Fruit fly (Drosophila melanogaster) whole organism, embryonic: ENCODE results near the gene CG8509.

Experiments used
- BEAF-32 ChIP-seq: fragments of 200-800 bp; sonication (Bioruptor generic); optimal IDR thresholded peaks from 3 replicates; lab custom pipeline; 2017; ENCODE audit warnings: missing biosample characterization, missing genetic modification characterization, mild to moderate bottlenecking, moderate library complexity, missing genetic modification reagents
- Bgb ChIP-seq: fragments of 200-800 bp; sonication (Bioruptor generic); IDR thresholded peaks from 2 replicates; pipeline ENCODE4 v1.3.6; 2022; ENCODE audit warnings: missing biosample characterization, missing genetic modification characterization; ENCODE audit not compliant: partially characterized antibody
- CG13287 ChIP-seq: fragments of 200-800 bp; sonication (Bioruptor generic); IDR thresholded peaks from 2 replicates; pipeline ENCODE4 v1.3.6; 2022; ENCODE audit warnings: missing biosample characterization, missing genetic modification characterization; ENCODE audit not compliant: partially characterized antibody
- CG13894 ChIP-seq: fragments of 200-800 bp; sonication (Bioruptor generic); optimal IDR thresholded peaks from 3 replicates; lab custom pipeline; 2018; ENCODE audit warnings: missing biosample characterization, mild to moderate bottlenecking, missing genetic modification characterization, moderate library complexity
- CG14441 ChIP-seq: fragments of 200-800 bp; sonication (Bioruptor generic); IDR thresholded peaks from 2 replicates; pipeline ENCODE4 v1.3.6; 2022; ENCODE audit warnings: missing biosample characterization, missing genetic modification characterization
- CG14860 ChIP-seq: fragments of 200-800 bp; sonication (Bioruptor generic); IDR thresholded peaks from 3 replicates; pipeline ENCODE4 v1.3.6; 2022; ENCODE audit warnings: missing biosample characterization, missing genetic modification characterization; ENCODE audit not compliant: partially characterized antibody
- CG16813 ChIP-seq: fragments of 200-800 bp; sonication (Bioruptor generic); IDR thresholded peaks from 3 replicates; pipeline ENCODE4 v1.3.6; 2022; ENCODE audit warnings: missing biosample characterization, missing genetic modification characterization; ENCODE audit not compliant: partially characterized antibody
- CG31224 ChIP-seq: fragments of 200-800 bp; sonication (Bioruptor generic); IDR thresholded peaks from 2 replicates; pipeline ENCODE4 v1.3.6; 2022; ENCODE audit warnings: missing biosample characterization, missing genetic modification characterization
- CG34224 ChIP-seq: fragments of 200-800 bp; sonication (Bioruptor generic); IDR thresholded peaks from 3 replicates; pipeline ENCODE4 v1.3.6; 2022; ENCODE audit warnings: missing biosample characterization, missing genetic modification characterization; ENCODE audit not compliant: partially characterized antibody
- CG42726 ChIP-seq: fragments of 200-800 bp; sonication (Bioruptor generic); IDR thresholded peaks from 2 replicates; pipeline ENCODE4 v1.3.6; 2022; ENCODE audit warnings: missing biosample characterization, missing genetic modification characterization; ENCODE audit not compliant: partially characterized antibody
- CG6175 ChIP-seq: fragments of 200-800 bp; sonication (Bioruptor generic); IDR thresholded peaks from 3 replicates; pipeline ENCODE4 v1.3.6; 2022; ENCODE audit warnings: missing biosample characterization, missing genetic modification characterization
- CG6791 ChIP-seq: fragments of 200-800 bp; sonication (Bioruptor generic); IDR thresholded peaks from 3 replicates; pipeline ENCODE4 v1.3.6; 2022; ENCODE audit warnings: missing biosample characterization, missing genetic modification characterization; ENCODE audit not compliant: partially characterized antibody
- CoRest ChIP-seq: fragments of 200-800 bp; sonication (Bioruptor generic); optimal IDR thresholded peaks from 3 replicates; lab custom pipeline; 2018; ENCODE audit warnings: missing biosample characterization, mild to moderate bottlenecking, missing genetic modification characterization, moderate library complexity
- D19B ChIP-seq: fragments of 200-800 bp; sonication (Bioruptor generic); optimal IDR thresholded peaks from 2 replicates; lab custom pipeline; 2017; ENCODE audit warnings: missing biosample characterization, mild to moderate bottlenecking, missing genetic modification characterization
- Dll ChIP-seq: fragments of 200-800 bp; sonication (Bioruptor generic); IDR thresholded peaks from 4 replicates; pipeline ENCODE4 v1.3.6; 2022; ENCODE audit warnings: missing biosample characterization, missing genetic modification characterization; ENCODE audit not compliant: partially characterized antibody
- Doc3 ChIP-seq: fragments of 200-800 bp; sonication (Bioruptor generic); IDR thresholded peaks from 3 replicates; pipeline ENCODE4 v1.3.6; 2022; ENCODE audit warnings: missing biosample characterization, missing genetic modification characterization; ENCODE audit not compliant: partially characterized antibody
- Dp ChIP-seq: fragments of 200-800 bp; sonication (Bioruptor generic); optimal IDR thresholded peaks from 2 replicates; lab custom pipeline; 2018; ENCODE audit warnings: missing biosample characterization, mild to moderate bottlenecking, missing genetic modification characterization, moderate library complexity
- Dref ChIP-seq: fragments of 200-800 bp; sonication (Bioruptor generic); IDR thresholded peaks from 2 replicates; pipeline ENCODE4 v1.3.6; 2022; ENCODE audit warnings: missing biosample characterization, missing genetic modification characterization
- E2f2 ChIP-seq: fragments of 200-800 bp; sonication (Bioruptor generic); IDR thresholded peaks from 2 replicates; pipeline ENCODE4 v1.3.6; 2022; ENCODE audit warnings: missing biosample characterization, missing genetic modification characterization
- Gsc ChIP-seq: fragments of 200-800 bp; sonication (Bioruptor generic); IDR thresholded peaks from 2 replicates; pipeline ENCODE4 v1.3.6; 2022; ENCODE audit warnings: missing biosample characterization, missing genetic modification characterization
- HmgD ChIP-seq: fragments of 200-800 bp; sonication (Bioruptor generic); optimal IDR thresholded peaks from 3 replicates; lab custom pipeline; 2016; ENCODE audit warnings: missing biosample characterization, missing genetic modification characterization
- Mad ChIP-seq: fragments of 200-800 bp; sonication (Bioruptor generic); optimal IDR thresholded peaks from 2 replicates; lab custom pipeline; 2016; ENCODE audit warnings: missing biosample characterization, missing genetic modification characterization
- Opbp ChIP-seq: fragments of 200-800 bp; sonication (Bioruptor generic); IDR thresholded peaks from 3 replicates; pipeline ENCODE4 v1.3.6; 2022; ENCODE audit warnings: missing biosample characterization, missing genetic modification characterization; ENCODE audit not compliant: partially characterized antibody
- Scr ChIP-seq: fragments of 200-800 bp; sonication (Bioruptor generic); IDR thresholded peaks from 2 replicates; pipeline ENCODE4 v1.3.6; 2022; ENCODE audit warnings: missing biosample characterization, missing genetic modification characterization; ENCODE audit not compliant: partially characterized antibody
- Sox100B ChIP-seq: fragments of 200-800 bp; sonication (Bioruptor generic); optimal IDR thresholded peaks from 3 replicates; lab custom pipeline; 2018; ENCODE audit warnings: missing biosample characterization, mild to moderate bottlenecking, missing genetic modification characterization
- Sry-δ ChIP-seq: fragments of 200-800 bp; sonication (Bioruptor generic); optimal IDR thresholded peaks from 2 replicates; lab custom pipeline; 2016; ENCODE audit warnings: missing biosample characterization, missing genetic modification characterization
- amos ChIP-seq: fragments of 200-800 bp; sonication (Bioruptor generic); IDR thresholded peaks from 2 replicates; pipeline ENCODE4 v1.3.6; 2022; ENCODE audit warnings: missing biosample characterization, missing genetic modification characterization; ENCODE audit not compliant: partially characterized antibody
- ato ChIP-seq: fragments of 200-800 bp; sonication (Bioruptor generic); IDR thresholded peaks from 2 replicates; pipeline ENCODE4 v1.3.6; 2022; ENCODE audit warnings: missing biosample characterization, missing genetic modification characterization; ENCODE audit not compliant: partially characterized antibody
- bab2 ChIP-seq: fragments of 200-800 bp; sonication (Bioruptor generic); optimal IDR thresholded peaks from 2 replicates; lab custom pipeline; 2016; ENCODE audit warnings: missing biosample characterization, missing genetic modification characterization
- bbx ChIP-seq: fragments of 200-800 bp; sonication (Bioruptor generic); IDR thresholded peaks from 2 replicates; pipeline ENCODE4 v1.3.6; 2022; ENCODE audit warnings: missing biosample characterization, missing genetic modification characterization; ENCODE audit not compliant: partially characterized antibody
- btn ChIP-seq: fragments of 200-800 bp; sonication (Bioruptor generic); optimal IDR thresholded peaks from 2 replicates; lab custom pipeline; 2016; ENCODE audit warnings: missing biosample characterization, missing genetic modification characterization
- cad ChIP-seq: fragments of >200 bp; optimal IDR thresholded peaks from 2 replicates; lab custom pipeline; 2017; ENCODE audit warnings: missing biosample characterization, missing genetic modification characterization
- cas ChIP-seq: fragments of 200-800 bp; sonication (Bioruptor generic); IDR thresholded peaks from 2 replicates; pipeline ENCODE4 v1.3.6; 2022; ENCODE audit warnings: missing biosample characterization, missing genetic modification characterization
- chinmo ChIP-seq: fragments of 200-800 bp; sonication (Bioruptor generic); IDR thresholded peaks from 4 replicates; pipeline ENCODE4 v1.3.6; 2022; ENCODE audit warnings: missing biosample characterization, missing genetic modification characterization; ENCODE audit not compliant: partially characterized antibody
- gcm ChIP-seq: fragments of 200-800 bp; sonication (Bioruptor generic); optimal IDR thresholded peaks from 2 replicates; lab custom pipeline; 2019; ENCODE audit warnings: missing biosample characterization, mild to moderate bottlenecking, missing genetic modification characterization, moderate library complexity
- hb ChIP-seq: fragments of 200-800 bp; sonication (Bioruptor generic); IDR thresholded peaks from 3 replicates; pipeline ENCODE4 v1.3.6; 2022; ENCODE audit warnings: missing biosample characterization, missing genetic modification characterization; ENCODE audit not compliant: partially characterized antibody
- hbn ChIP-seq: fragments of 200-800 bp; sonication (Bioruptor generic); IDR thresholded peaks from 2 replicates; pipeline ENCODE4 v1.3.6; 2022; ENCODE audit warnings: missing biosample characterization, missing genetic modification characterization; ENCODE audit not compliant: partially characterized antibody
- inv ChIP-seq: fragments of 200-800 bp; sonication (Bioruptor generic); IDR thresholded peaks from 2 replicates; pipeline ENCODE4 v1.3.6; 2022; ENCODE audit warnings: missing biosample characterization, missing genetic modification characterization; ENCODE audit not compliant: partially characterized antibody
- knrl ChIP-seq: fragments of 200-800 bp; sonication (Bioruptor generic); IDR thresholded peaks from 3 replicates; pipeline ENCODE4 v1.3.6; 2022; ENCODE audit warnings: missing biosample characterization, missing genetic modification characterization; ENCODE audit not compliant: partially characterized antibody
- mld ChIP-seq: fragments of 200-800 bp; sonication (Bioruptor generic); IDR thresholded peaks from 3 replicates; pipeline ENCODE4 v1.3.6; 2022; ENCODE audit warnings: missing biosample characterization, missing genetic modification characterization; ENCODE audit not compliant: partially characterized antibody
- nerfin-2 ChIP-seq: fragments of 200-800 bp; sonication (Bioruptor generic); IDR thresholded peaks from 2 replicates; pipeline ENCODE4 v1.3.6; 2022; ENCODE audit warnings: missing biosample characterization, missing genetic modification characterization; ENCODE audit not compliant: partially characterized antibody
- sd ChIP-seq: fragments of 200-800 bp; sonication (Bioruptor generic); optimal IDR thresholded peaks from 3 replicates; lab custom pipeline; 2018; ENCODE audit warnings: missing biosample characterization, mild to moderate bottlenecking, missing genetic modification characterization, moderate library complexity
- slp2 ChIP-seq: fragments of 200-800 bp; sonication (Bioruptor generic); optimal IDR thresholded peaks from 2 replicates; lab custom pipeline; 2016; ENCODE audit warnings: missing biosample characterization, missing genetic modification characterization
- sna ChIP-seq: fragments of 200-800 bp; sonication (Bioruptor generic); IDR thresholded peaks from 2 replicates; pipeline ENCODE4 v1.3.6; 2022; ENCODE audit warnings: missing biosample characterization, missing genetic modification characterization; ENCODE audit not compliant: partially characterized antibody
- tna ChIP-seq: fragments of 200-800 bp; sonication (Bioruptor generic); IDR thresholded peaks from 2 replicates; pipeline ENCODE4 v1.3.6; 2022; ENCODE audit warnings: missing biosample characterization, missing genetic modification characterization; ENCODE audit not compliant: partially characterized antibody
- unc-4 ChIP-seq: fragments of 200-800 bp; sonication (Bioruptor generic); IDR thresholded peaks from 2 replicates; pipeline ENCODE4 v1.3.6; 2022; ENCODE audit warnings: missing biosample characterization, missing genetic modification characterization; ENCODE audit not compliant: partially characterized antibody
- vnd ChIP-seq: fragments of 200-800 bp; sonication (Bioruptor generic); IDR thresholded peaks from 3 replicates; pipeline ENCODE4 v1.3.6; 2022; ENCODE audit warnings: missing biosample characterization, missing genetic modification characterization; ENCODE audit not compliant: partially characterized antibody

The CG8509 gene

dm6 chrX:15841346-15841745 is 32.0 kb downstream of the CG8509 start:
- TF ChIP-seq cad (GFP tag; lab: Kevin White, UChicago) (no peak), cas (GFP tag; lab: Robert Waterston, UW) (no peak), CG42726 (peak; percentile 24; the same call in 1 of the 2 replicates), CG34224 (GFP tag; lab: Robert Waterston, UW) (peak; percentile 60; the same call in 2 of the 3 replicates), CG6175 (no peak), slp2 (GFP tag; lab: Kevin White, UChicago) (no peak), CG16813 (GFP tag; lab: Robert Waterston, UW) (peak; percentile 95), nerfin-2 (GFP tag; lab: Robert Waterston, UW) (peak; percentile 96), btn (no peak), sna (peak; percentile 73), D19B (GFP tag; lab: Kevin White, UChicago) (peak; percentile 81), Bgb (GFP tag; lab: Robert Waterston, UW) (peak; percentile 97), BEAF-32 (GFP tag; lab: Kevin White, UChicago) (peak; percentile 45), hbn (GFP tag; lab: Robert Waterston, UW) (peak; percentile 44; the same call in 1 of the 2 replicates), Scr (GFP tag; lab: Robert Waterston, UW) (peak; percentile 76), Sox100B (GFP tag; lab: Kevin White, UChicago) (no peak), CG14441 (GFP tag; lab: Robert Waterston, UW) (no peak), tna (peak; percentile 98), CG14860 (GFP tag; lab: Robert Waterston, UW) (peak; percentile 98), bbx (GFP tag; lab: Robert Waterston, UW) (peak; percentile 97), CG31224 (GFP tag; lab: Robert Waterston, UW) (no peak), hb (peak; percentile 88), E2f2 (peak; percentile 72), sd (tag; lab: Kevin White, UChicago) (no peak), Doc3 (GFP tag; lab: Robert Waterston, UW) (peak; percentile 70; the same call in 2 of the 3 replicates), inv (GFP tag; lab: Robert Waterston, UW) (peak; percentile 82), chinmo (GFP tag; lab: Robert Waterston, UW) (peak; percentile 81; the same call in 3 of the 4 replicates), unc-4 (peak; percentile 47), bab2 (no peak), amos (GFP tag; lab: Robert Waterston, UW) (peak; percentile 70), HmgD (GFP tag; lab: Kevin White, UChicago) (no peak), ato (GFP tag; lab: Robert Waterston, UW) (peak; percentile 95), Gsc (no peak), vnd (peak; percentile 94), Dp (GFP tag; lab: Kevin White, UChicago) (peak; percentile 55), CG13894 (tag; lab: Kevin White, UChicago) (no peak), Opbp (GFP tag; lab: Robert Waterston, UW) (peak; percentile 96; the same call in 2 of the 3 replicates), knrl (peak; percentile 64; the same call in 2 of the 3 replicates), mld (GFP tag; lab: Robert Waterston, UW) (peak; percentile 98), gcm (GFP tag; lab: Kevin White, UChicago) (no peak), Mad (GFP tag; lab: Kevin White, UChicago) (no peak), CoRest (no peak), Dref (GFP tag; lab: Robert Waterston, UW) (peak; percentile 37; the same call in 1 of the 2 replicates), CG13287 (GFP tag; lab: Robert Waterston, UW) (peak; percentile 81), Dll (GFP tag; lab: Robert Waterston, UW) (peak; percentile 65; the same call in 3 of the 4 replicates), Sry-δ (GFP tag; lab: Kevin White, UChicago) (peak; percentile 26), CG6791 (GFP tag; lab: Robert Waterston, UW) (peak; percentile 99)
